Fruit fly (Drosophila melanogaster): ENCODE data around the gene Gr64b.

Gr64b gene

DNA sequence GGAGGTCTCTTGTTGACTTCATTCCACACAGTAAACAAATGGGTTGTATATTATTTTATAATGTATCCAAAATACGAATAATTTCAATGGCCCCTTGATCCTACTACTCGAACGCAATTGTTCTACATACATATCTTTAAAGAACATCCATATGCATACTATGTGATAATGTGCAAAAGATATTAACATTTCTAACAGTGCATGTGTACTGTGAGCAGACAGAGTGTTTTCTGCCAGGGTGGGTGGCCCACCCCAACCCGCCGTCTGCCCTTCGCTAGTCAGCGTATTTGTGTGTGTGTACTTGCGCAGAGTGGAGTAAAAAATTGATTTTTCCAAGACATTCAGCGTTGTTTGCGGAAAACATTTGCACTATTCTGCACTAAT, 42.6 kb downstream of the Gr64b start (continued):
- peak; percentile 95 for TF ChIP-seq eg (GFP tag; IDR thresholded peaks at IDR 0.05)
- TF ChIP-seq Hr39 (GFP tag; optimal IDR thresholded peaks at IDR 0.05): peak; percentile 85
- TF ChIP-seq CG7368 (GFP tag; optimal IDR thresholded peaks at IDR 0.05): peak; percentile 83
- peak; percentile 52 to 93 for TF ChIP-seq salr (GFP tag; optimal IDR thresholded peaks at IDR 0.05)
- TF ChIP-seq topi (GFP tag; optimal IDR thresholded peaks at IDR 0.05): peak; percentile 83
- peak; percentile 86 for TF ChIP-seq CG1621 (tag; optimal IDR thresholded peaks at IDR 0.05)
- peak; percentile 37 for TF ChIP-seq CG6808 (GFP tag; optimal IDR thresholded peaks at IDR 0.05)
- peak; percentile 95 for TF ChIP-seq Eip78C (GFP tag)
- TF ChIP-seq net (GFP tag; optimal IDR thresholded peaks at IDR 0.05): no peak
- no peak for TF ChIP-seq esn (GFP tag; optimal IDR thresholded peaks at IDR 0.05)
- TF ChIP-seq acj6 (GFP tag; optimal IDR thresholded peaks at IDR 0.05): peak; percentile 84
- peak; percentile 70 for TF ChIP-seq CG11902 (GFP tag; optimal IDR thresholded peaks at IDR 0.05)
- peak; percentile 62 for TF ChIP-seq fd59A (GFP tag; optimal IDR thresholded peaks at IDR 0.05)
- peak; percentile 79 for TF ChIP-seq pdm3 (GFP tag; optimal IDR thresholded peaks at IDR 0.05)
- TF ChIP-seq CG32006 (GFP tag; optimal IDR thresholded peaks at IDR 0.05): peak; percentile 44
- no peak for TF ChIP-seq Eip93F (GFP tag; optimal IDR thresholded peaks at IDR 0.05)

DNA sequence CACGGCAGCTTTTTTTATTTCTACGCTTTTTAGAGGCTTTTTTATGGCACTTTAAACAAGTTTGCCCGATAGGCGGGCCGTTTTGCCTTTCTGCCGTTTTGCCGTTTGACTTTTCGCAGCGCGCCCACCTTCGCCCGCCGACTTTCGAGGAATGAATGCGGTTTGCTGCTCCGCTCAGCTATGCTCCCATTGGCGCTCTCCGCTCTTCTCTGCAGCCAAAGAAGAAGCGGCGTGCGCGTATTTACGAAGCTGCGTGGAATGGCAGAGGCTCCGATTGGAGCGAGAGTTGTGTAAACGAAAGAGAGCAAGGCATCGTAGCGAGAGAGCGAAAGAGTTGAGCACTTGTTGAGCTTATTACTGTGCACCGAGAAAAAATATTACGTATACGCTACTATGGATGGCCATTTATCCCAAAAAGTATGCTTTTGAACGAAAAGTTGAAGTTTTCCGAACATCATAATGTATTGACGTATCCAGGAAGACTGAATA, 43.2 kb downstream of the Gr64b start, which contains the start of gene wit:
wit (minus strand) TSS at position 157 of the 489 bp plus-strand sequence.
- peak; percentile 63 for TF ChIP-seq CG3919 (GFP tag; optimal IDR thresholded peaks at IDR 0.05)
- TF ChIP-seq CG6854 (GFP tag; optimal IDR thresholded peaks at IDR 0.05): peak; percentile 87
- peak; percentile 56 for TF ChIP-seq Hr4 (GFP tag; optimal IDR thresholded peaks at IDR 0.05)
- TF ChIP-seq esn (GFP tag; optimal IDR thresholded peaks at IDR 0.05): peak; percentile 38
- no peak for TF ChIP-seq cyc (GFP tag; optimal IDR thresholded peaks at IDR 0.05)
- no peak for TF ChIP-seq CG31627 (GFP tag; optimal IDR thresholded peaks at IDR 0.05)
- peak; percentile 21 for TF ChIP-seq fkh (GFP tag; optimal IDR thresholded peaks at IDR 0.05)
- no peak for TF ChIP-seq Eip93F (GFP tag; optimal IDR thresholded peaks at IDR 0.05)
- TF ChIP-seq Sox14 (GFP tag; optimal IDR thresholded peaks at IDR 0.05): peak; percentile 29
- TF ChIP-seq salr (GFP tag; optimal IDR thresholded peaks at IDR 0.05): no peak
- peak; percentile 40 for TF ChIP-seq pdm3 (GFP tag; optimal IDR thresholded peaks at IDR 0.05)
- TF ChIP-seq Sox102F (GFP tag; optimal IDR thresholded peaks at IDR 0.05): peak; percentile 80
- peak; percentile 11 for TF ChIP-seq CG6792 (GFP tag; optimal IDR thresholded peaks at IDR 0.05)
- TF ChIP-seq CG8319 (GFP tag; optimal IDR thresholded peaks at IDR 0.05): no peak
- no peak for TF ChIP-seq CG11294 (GFP tag; IDR thresholded peaks at IDR 0.05)
- peak; percentile 55; the same call in 1 of the 3 replicates for TF ChIP-seq CG6163 (GFP tag; IDR thresholded peaks at IDR 0.05)
- TF ChIP-seq Gug (GFP tag; IDR thresholded peaks at IDR 0.05): no peak
- peak; percentile 10 for TF ChIP-seq topi (GFP tag; optimal IDR thresholded peaks at IDR 0.05)
- peak; percentile 44 for TF ChIP-seq CG1621 (tag; optimal IDR thresholded peaks at IDR 0.05)
- no peak for TF ChIP-seq CG3032 (tag; optimal IDR thresholded peaks at IDR 0.05)
- peak; percentile 38 for TF ChIP-seq net (GFP tag; optimal IDR thresholded peaks at IDR 0.05)
- TF ChIP-seq Blimp-1 (GFP tag; optimal IDR thresholded peaks at IDR 0.05): no peak
- no peak for TF ChIP-seq Ets21C (GFP tag; optimal IDR thresholded peaks at IDR 0.05)
- TF ChIP-seq Met (GFP tag; optimal IDR thresholded peaks at IDR 0.05): peak; percentile 45
- TF ChIP-seq CG16779 (tag; optimal IDR thresholded peaks at IDR 0.05): peak; percentile 52
- no peak for TF ChIP-seq spab (GFP tag; optimal IDR thresholded peaks at IDR 0.05)
- TF ChIP-seq CG10631 (GFP tag; optimal IDR thresholded peaks at IDR 0.05): no peak
- no peak for TF ChIP-seq Hr38 (GFP tag; optimal IDR thresholded peaks at IDR 0.05)
- peak; percentile 5 for TF ChIP-seq OdsH (GFP tag; optimal IDR thresholded peaks at IDR 0.05)
- TF ChIP-seq eg (GFP tag; IDR thresholded peaks at IDR 0.05): peak; percentile 65; the same call in 2 of the 3 replicates
- TF ChIP-seq vri (GFP tag; optimal IDR thresholded peaks at IDR 0.05): peak; percentile 70
- peak; percentile 14 for TF ChIP-seq Eip75B (GFP tag; optimal IDR thresholded peaks at IDR 0.05)
- peak; percentile 69; the same call in 1 of the 2 replicates for TF ChIP-seq CG15336 (GFP tag; IDR thresholded peaks at IDR 0.05)
- peak; percentile 3 for TF ChIP-seq Hr39 (GFP tag; optimal IDR thresholded peaks at IDR 0.05)
- no peak for TF ChIP-seq fd59A (GFP tag; optimal IDR thresholded peaks at IDR 0.05)
- no peak for TF ChIP-seq Ets96B (tag; optimal IDR thresholded peaks at IDR 0.05)
- no peak for TF ChIP-seq CG11762 (GFP tag; optimal IDR thresholded peaks at IDR 0.05; ENCODE audit: insufficient read depth)
- TF ChIP-seq CG32006 (GFP tag; optimal IDR thresholded peaks at IDR 0.05): peak; percentile 13
- no peak for TF ChIP-seq CG11902 (GFP tag; optimal IDR thresholded peaks at IDR 0.05)
- peak; percentile 35 to 43 for TF ChIP-seq ss (GFP tag; optimal IDR thresholded peaks at IDR 0.05)
- no peak for TF ChIP-seq CG6808 (GFP tag; optimal IDR thresholded peaks at IDR 0.05)
- peak; percentile 67 for TF ChIP-seq CG8119 (GFP tag; IDR thresholded peaks at IDR 0.05)
- no peak for TF ChIP-seq CG10669 (GFP tag; optimal IDR thresholded peaks at IDR 0.05)
- TF ChIP-seq CG6276 (GFP tag; optimal IDR thresholded peaks at IDR 0.05): peak; percentile 58

All from whole organism, prepupa.